Fruit fly (Drosophila melanogaster) Kc167 (cell line): ENCODE measurements around the gene CG3630.

Experiments
- Myc ChIP-seq: fragments of >200 bp; optimal IDR thresholded peaks from 2 replicates; lab custom pipeline; 2017; ENCODE audit warnings: missing external identifiers
- Sin3A ChIP-seq: fragments of >200 bp; optimal IDR thresholded peaks from 2 replicates; lab custom pipeline; 2018; ENCODE audit warnings: missing external identifiers
- h ChIP-seq: fragments of >200 bp; optimal IDR thresholded peaks from 3 replicates; lab custom pipeline; 2018; ENCODE audit warnings: missing external identifiers
- insv ChIP-seq: fragments of >200 bp; optimal IDR thresholded peaks from 3 replicates; lab custom pipeline; 2018; ENCODE audit warnings: missing external identifiers
- psq ChIP-seq: fragments of >200 bp; optimal IDR thresholded peaks from 2 replicates; lab custom pipeline; 2017; ENCODE audit warnings: missing external identifiers
- ttk ChIP-seq: sonication (Bioruptor generic); optimal IDR thresholded peaks from 2 replicates; lab custom pipeline; 2017; ENCODE audit warnings: missing external identifiers

DNA sequence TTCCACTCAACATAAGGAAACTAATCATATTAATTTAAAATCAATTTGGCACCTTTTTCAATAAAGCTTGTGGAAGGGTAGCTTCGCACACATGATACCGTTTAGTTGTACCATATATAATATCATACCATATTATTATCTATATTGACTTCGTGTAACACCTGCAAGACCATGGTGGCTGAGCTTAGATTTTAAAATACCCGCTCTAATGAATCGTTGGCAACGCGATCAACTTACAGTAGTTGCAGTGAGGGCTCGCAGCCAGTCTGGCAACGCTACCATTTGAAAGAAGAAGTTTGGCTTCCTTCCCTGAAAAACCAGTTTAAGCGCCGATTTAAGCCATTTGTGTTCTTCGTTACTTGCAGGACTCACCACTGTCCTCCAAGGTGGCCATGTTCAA, 8.4 kb downstream of the CG3630 start:
- no peak for TF ChIP-seq h (lab: Kevin White, UChicago)
- TF ChIP-seq Sin3A (lab: Kevin White, UChicago): no peak
- no peak for TF ChIP-seq ttk (lab: Kevin White, UChicago)
- TF ChIP-seq psq: no peak
- TF ChIP-seq insv (lab: Kevin White, UChicago): no peak
- TF ChIP-seq Myc: no peak
